Worm (Caenorhabditis elegans) whole organism, L3 larva: ENCODE measurements around the gene C42D8.9.

Source experiments
- aly-2 ChIP-seq: fragments of 150-350 bp; optimal IDR thresholded peaks from 2 replicates; lab custom pipeline; 2014; ENCODE audit warnings: missing biosample characterization, missing genetic modification characterization
- ama-1 ChIP-seq: fragments of 150-350 bp; optimal IDR thresholded peaks from 2 replicates; lab custom pipeline; 2018
- ceh-28 ChIP-seq: fragments of 150-350 bp; optimal IDR thresholded peaks from 2 replicates; lab custom pipeline; 2014; ENCODE audit warnings: missing biosample characterization, missing genetic modification reagents, missing genetic modification characterization
- ceh-9 ChIP-seq: sonication (generic microtip); optimal IDR thresholded peaks from 2 replicates; lab custom pipeline; 2018; ENCODE audit warnings: missing biosample characterization, missing genetic modification characterization
- daf-12 ChIP-seq: fragments of 150-350 bp; optimal IDR thresholded peaks from 2 replicates; lab custom pipeline; 2014; ENCODE audit warnings: missing biosample characterization, missing genetic modification reagents, missing genetic modification characterization
- egl-27 ChIP-seq: sonication (generic microtip); optimal IDR thresholded peaks from 4 replicates; lab custom pipeline; 2017; ENCODE audit warnings: missing biosample characterization, missing genetic modification reagents, missing genetic modification characterization
- mdl-1 ChIP-seq: fragments of 150-350 bp; optimal IDR thresholded peaks from 2 replicates; lab custom pipeline; 2014; ENCODE audit warnings: missing biosample characterization, missing genetic modification characterization
- nhr-11 ChIP-seq: fragments of 150-350 bp; optimal IDR thresholded peaks from 2 replicates; lab custom pipeline; 2014; ENCODE audit warnings: missing biosample characterization, missing genetic modification characterization
- pqm-1 ChIP-seq: fragments of 150-350 bp; optimal IDR thresholded peaks from 2 replicates; lab custom pipeline; 2017; ENCODE audit warnings: missing biosample characterization, missing genetic modification characterization, inconsistent platforms
- skn-1 ChIP-seq: fragments of 150-350 bp; optimal IDR thresholded peaks from 2 replicates; lab custom pipeline; 2014; ENCODE audit warnings: missing biosample characterization, missing genetic modification characterization
- snpc-4 ChIP-seq: fragments of 150-350 bp; optimal IDR thresholded peaks from 2 replicates; lab custom pipeline; 2014; ENCODE audit warnings: missing biosample characterization, missing genetic modification characterization
- unc-62 ChIP-seq: fragments of 150-350 bp; sonication (generic microtip); optimal IDR thresholded peaks from 4 replicates; lab custom pipeline; 2014; ENCODE audit warnings: missing biosample characterization, missing genetic modification reagents, missing genetic modification characterization

DNA sequence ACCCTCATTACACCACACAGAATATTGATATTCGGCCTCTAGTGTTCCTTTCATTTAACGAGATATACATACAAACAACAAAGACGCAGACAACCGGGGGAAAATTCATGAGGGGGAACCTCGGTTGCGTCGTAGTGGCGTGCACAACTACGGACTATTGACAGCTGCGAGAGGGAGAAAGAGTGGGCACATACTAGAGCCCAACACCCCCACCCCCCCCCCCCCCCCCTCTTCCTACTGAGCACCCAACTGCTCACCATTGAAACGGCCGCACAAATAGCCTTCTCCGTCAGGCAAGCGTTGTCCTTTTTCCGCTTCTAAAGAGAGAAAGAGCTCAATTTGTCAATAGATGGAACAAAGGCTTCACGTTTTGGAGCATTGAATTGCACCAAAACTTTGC is 33.3 kb upstream of the C42D8.9 start:
- TF ChIP-seq unc-62 (GFP tag; lab: Kevin White, UChicago) (no peak), ama-1 (no peak), ceh-28 (tag; lab: Kevin White, UChicago) (no peak), snpc-4 (tag; lab: Kevin White, UChicago) (no peak), mdl-1 (no peak), egl-27 (tag; lab: Kevin White, UChicago) (no peak), ceh-9 (tag; lab: Kevin White, UChicago) (no peak), nhr-11 (tag; lab: Kevin White, UChicago) (no peak), skn-1 (tag; lab: Kevin White, UChicago) (no peak), daf-12 (no peak), pqm-1 (tag; lab: Kevin White, UChicago) (no peak), aly-2 (tag; lab: Kevin White, UChicago) (no peak)
